Worm (Caenorhabditis elegans) whole organism, midembryonic: ENCODE data around the gene C16C8.27.

ENCODE experiments used
- T22C8.4 ChIP-seq: fragments of 200-800 bp; sonication (Bioruptor generic); IDR thresholded peaks from 2 replicates; pipeline ENCODE4 v1.3.6; 2022; ENCODE audit warnings: missing genetic modification characterization, missing compliant biosample characterization
- cog-1 ChIP-seq: sonication (generic microtip); optimal IDR thresholded peaks from 2 replicates; lab custom pipeline; 2016; ENCODE audit warnings: missing genetic modification characterization, missing compliant biosample characterization
- flt-1 ChIP-seq: fragments of 200-800 bp; sonication (Bioruptor generic); IDR thresholded peaks from 2 replicates; pipeline ENCODE4 v1.3.6; 2022; ENCODE audit warnings: missing genetic modification characterization, missing compliant biosample characterization
- klf-2 ChIP-seq: fragments of 200-800 bp; sonication (Bioruptor generic); conservative IDR thresholded peaks from 2 replicates; pipeline ENCODE4 v1.3.6; 2022; ENCODE audit warnings: missing genetic modification reagents, missing genetic modification characterization, missing compliant biosample characterization
- med-1 ChIP-seq: sonication (generic microtip); optimal IDR thresholded peaks from 2 replicates; lab custom pipeline; 2017; ENCODE audit warnings: missing genetic modification characterization, mild to moderate bottlenecking, missing compliant biosample characterization, antibody characterized with exemption, missing genetic modification reagents; ENCODE audit not compliant: insufficient read depth
- ref-1 ChIP-seq: fragments of 200-800 bp; sonication (Bioruptor generic); conservative IDR thresholded peaks from 2 replicates; pipeline ENCODE4 v1.3.6; 2022; ENCODE audit warnings: missing genetic modification reagents, missing genetic modification characterization, missing compliant biosample characterization
- tab-1 ChIP-seq: fragments of 200-800 bp; sonication (Bioruptor generic); IDR thresholded peaks from 2 replicates; pipeline ENCODE4 v1.3.6; 2022; ENCODE audit warnings: missing genetic modification characterization, missing compliant biosample characterization
- ztf-23 ChIP-seq: fragments of 200-800 bp; sonication (Bioruptor generic); IDR thresholded peaks from 2 replicates; pipeline ENCODE4 v1.3.6; 2022; ENCODE audit warnings: missing genetic modification reagents, missing genetic modification characterization, missing compliant biosample characterization

DNA sequence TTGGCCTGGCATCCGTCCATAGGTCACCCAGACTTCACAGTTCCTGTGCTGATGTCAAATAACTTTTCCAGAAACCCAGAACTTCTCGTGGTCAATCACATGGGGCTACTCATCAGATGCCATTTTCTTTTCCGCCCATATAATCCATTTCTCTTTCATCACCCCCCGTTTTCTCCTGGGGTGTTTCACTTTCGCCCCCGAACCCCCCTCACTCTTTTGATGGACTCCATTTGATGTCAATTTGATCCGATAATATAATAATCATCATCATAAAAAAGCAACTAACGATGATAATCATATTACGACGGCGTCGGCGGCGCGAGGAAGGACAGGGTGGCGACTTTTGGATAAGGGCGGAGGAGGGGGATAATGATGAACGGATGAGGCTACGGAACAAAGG, 3.2 kb upstream of the C16C8.27 start:
- no peak for TF ChIP-seq ztf-23
- TF ChIP-seq klf-2 (GFP tag; lab: Robert Waterston, UW) = no peak
- no peak for TF ChIP-seq med-1 (GFP tag; lab: Kevin White, UChicago)
- TF ChIP-seq T22C8.4 (GFP tag; lab: Robert Waterston, UW) = no peak
- TF ChIP-seq ref-1 (GFP tag; lab: Robert Waterston, UW) = no peak
- TF ChIP-seq cog-1 (tag; lab: Kevin White, UChicago) = no peak
- TF ChIP-seq flt-1 (GFP tag; lab: Robert Waterston, UW) = no peak
- no peak for TF ChIP-seq tab-1 (GFP tag; lab: Robert Waterston, UW)
